Worm (Caenorhabditis elegans): ENCODE data around the gene his-6.

his-6 gene

DNA sequence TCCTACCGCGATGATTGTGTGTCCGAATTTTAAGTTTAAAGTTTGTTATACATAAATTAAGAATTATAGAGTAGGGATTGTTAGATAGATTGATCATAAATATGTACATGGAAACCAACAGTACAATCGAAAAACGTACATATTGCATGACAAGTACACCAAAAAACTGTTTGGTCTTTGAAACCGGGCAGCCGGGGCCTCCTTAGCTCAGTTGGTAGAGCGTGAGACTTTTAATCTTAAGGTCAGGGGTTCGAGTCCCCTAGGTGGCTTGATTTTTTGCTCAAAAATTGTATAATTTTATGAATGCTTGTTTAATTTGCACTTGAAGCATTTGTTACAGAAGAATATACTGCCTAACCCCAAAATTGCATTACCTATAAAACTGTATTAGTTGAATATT is 39.7 kb downstream of the his-6 start:
- TF ChIP-seq him-1 (tag; optimal IDR thresholded peaks at IDR 0.05) (no peak), dao-5 (tag; optimal IDR thresholded peaks at IDR 0.05) (no peak), W03F9.2 (tag; optimal IDR thresholded peaks at IDR 0.05) (no peak)

DNA sequence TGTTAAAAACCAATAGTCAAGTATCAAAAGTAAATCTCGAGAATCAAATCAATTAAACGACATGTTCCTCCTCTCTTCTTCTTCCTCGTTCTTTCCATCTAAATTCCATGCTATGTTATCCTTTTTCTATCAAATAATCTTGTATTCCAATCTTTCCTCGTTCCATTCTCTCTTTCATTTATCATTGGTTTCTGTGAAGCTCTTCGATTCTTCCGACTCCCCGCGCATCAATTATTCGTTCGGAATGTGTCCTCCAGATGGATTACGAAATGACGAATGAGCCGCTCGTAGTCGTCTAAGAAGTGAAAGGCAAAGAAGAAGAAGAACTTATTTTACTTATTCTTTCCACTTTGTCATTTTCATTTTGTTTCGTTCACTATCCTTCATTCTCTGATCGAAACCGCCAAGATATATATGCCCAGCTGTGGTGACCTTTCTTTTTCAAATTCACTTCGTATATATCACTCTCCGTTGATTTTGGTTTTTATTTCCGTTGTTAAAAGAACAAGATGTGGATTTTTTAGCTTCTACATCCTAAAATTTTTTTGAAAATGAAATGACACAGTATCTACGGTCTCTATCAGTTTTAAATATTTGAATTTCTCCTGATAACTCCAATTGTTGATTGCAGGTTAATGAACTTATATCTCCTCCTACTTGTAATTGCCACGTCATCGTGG is 40.4 kb downstream of the his-6 start, which contains the start of gene pxn-1:
Gene pxn-1, plus strand, starts transcription at position 630 of the 680 bp plus-strand sequence.
- TF ChIP-seq him-1 (tag; optimal IDR thresholded peaks at IDR 0.05) (no peak), dao-5 (tag; optimal IDR thresholded peaks at IDR 0.05) (no peak), W03F9.2 (tag; optimal IDR thresholded peaks at IDR 0.05) (no peak)
